Worm (Caenorhabditis elegans) whole organism, young adult: ENCODE results near the gene R74.8.

Source experiments
- B0019.2 ChIP-seq: fragments of 200-800 bp; sonication (Bioruptor generic); conservative IDR thresholded peaks from 2 replicates; pipeline ENCODE4 v1.3.6; 2022; ENCODE audit warnings: missing genetic modification reagents, missing genetic modification characterization, missing compliant biosample characterization
- C17E4.6 ChIP-seq: fragments of 200-800 bp; sonication (Bioruptor generic); IDR thresholded peaks from 2 replicates; pipeline ENCODE4 v1.3.6; 2022; ENCODE audit warnings: missing genetic modification reagents, missing genetic modification characterization, missing compliant biosample characterization
- D2030.7 ChIP-seq: fragments of 200-800 bp; sonication (Bioruptor generic); IDR thresholded peaks from 2 replicates; pipeline ENCODE4 v1.3.6; 2022; ENCODE audit warnings: missing genetic modification reagents, missing genetic modification characterization, missing compliant biosample characterization
- F33H1.4 ChIP-seq: fragments of 200-800 bp; sonication (Bioruptor generic); IDR thresholded peaks from 2 replicates; pipeline ENCODE4 v1.3.6; 2022; ENCODE audit warnings: missing genetic modification reagents, missing genetic modification characterization, missing compliant biosample characterization
- F57A8.1 ChIP-seq: fragments of 200-800 bp; sonication (Bioruptor generic); optimal IDR thresholded peaks from 2 replicates; lab custom pipeline; 2018; ENCODE audit warnings: mild to moderate bottlenecking, missing genetic modification characterization, moderate library complexity, missing compliant biosample characterization
- F57C9.4 ChIP-seq: sonication (generic microtip); optimal IDR thresholded peaks from 2 replicates; lab custom pipeline; 2017; ENCODE audit warnings: mild to moderate bottlenecking, missing genetic modification characterization, missing compliant biosample characterization
- Y53G8AR.9 ChIP-seq: fragments of 200-800 bp; sonication (Bioruptor generic); conservative IDR thresholded peaks from 2 replicates; pipeline ENCODE4 v1.3.6; 2022; ENCODE audit warnings: missing genetic modification reagents, missing genetic modification characterization, missing compliant biosample characterization
- atf-7 ChIP-seq: sonication (generic microtip); optimal IDR thresholded peaks from 2 replicates; lab custom pipeline; 2017; ENCODE audit warnings: mild to moderate bottlenecking, missing genetic modification characterization, missing compliant biosample characterization
- attf-3 ChIP-seq: fragments of 200-800 bp; sonication (Bioruptor generic); conservative IDR thresholded peaks from 2 replicates; pipeline ENCODE4 v1.3.6; 2022; ENCODE audit warnings: missing genetic modification reagents, missing genetic modification characterization, missing compliant biosample characterization
- attf-5 ChIP-seq: fragments of 200-800 bp; sonication (Bioruptor generic); optimal IDR thresholded peaks from 2 replicates; lab custom pipeline; 2018; ENCODE audit warnings: mild to moderate bottlenecking, missing genetic modification characterization, missing compliant biosample characterization
- bed-2 ChIP-seq: fragments of 200-800 bp; sonication (Bioruptor generic); IDR thresholded peaks from 2 replicates; pipeline ENCODE4 v1.3.6; 2022; ENCODE audit warnings: missing genetic modification reagents, missing genetic modification characterization, missing compliant biosample characterization
- ccch-3 ChIP-seq: fragments of 200-800 bp; sonication (Bioruptor generic); optimal IDR thresholded peaks from 2 replicates; lab custom pipeline; 2018; ENCODE audit warnings: mild to moderate bottlenecking, missing genetic modification characterization, missing compliant biosample characterization
- cebp-1 ChIP-seq, 2 experiments: fragments of 200-800 bp in 1 of 2; sonication (Bioruptor generic) in 1 of 2; sonication (generic microtip) in 1 of 2; IDR thresholded peaks in 1 of 2; optimal IDR thresholded peaks in 1 of 2; 2 replicates each; pipeline versions ENCODE4 v1.3.6 to Lab custom; 2017 to 2022; ENCODE audit warnings: missing compliant biosample characterization in 2 of 2, missing genetic modification characterization in 2 of 2, mild to moderate bottlenecking in 1 of 2, missing genetic modification reagents in 1 of 2, moderate library complexity in 1 of 2
- cebp-2 ChIP-seq: fragments of 200-800 bp; sonication (Bioruptor generic); IDR thresholded peaks from 2 replicates; pipeline ENCODE4 v1.3.6; 2022; ENCODE audit warnings: missing genetic modification characterization, missing compliant biosample characterization
- ceh-100 ChIP-seq: fragments of 200-800 bp; sonication (Bioruptor generic); IDR thresholded peaks from 2 replicates; pipeline ENCODE4 v1.3.6; 2022; ENCODE audit warnings: missing genetic modification reagents, missing genetic modification characterization, missing compliant biosample characterization
- ceh-79 ChIP-seq: sonication (generic microtip); optimal IDR thresholded peaks from 2 replicates; lab custom pipeline; 2017; ENCODE audit warnings: mild to moderate bottlenecking, missing genetic modification characterization, missing compliant biosample characterization
- ceh-91 ChIP-seq: fragments of 200-800 bp; sonication (Bioruptor generic); IDR thresholded peaks from 2 replicates; pipeline ENCODE4 v1.3.6; 2022; ENCODE audit warnings: missing genetic modification reagents, missing genetic modification characterization, missing compliant biosample characterization
- dpff-1 ChIP-seq: sonication (generic microtip); optimal IDR thresholded peaks from 2 replicates; lab custom pipeline; 2017; ENCODE audit warnings: mild to moderate bottlenecking, missing genetic modification characterization, missing compliant biosample characterization
- fkh-3 ChIP-seq: sonication (generic microtip); optimal IDR thresholded peaks from 2 replicates; lab custom pipeline; 2016; ENCODE audit warnings: mild to moderate bottlenecking, missing genetic modification characterization, missing compliant biosample characterization
- hsf-1 ChIP-seq: fragments of 200-800 bp; sonication (Bioruptor generic); IDR thresholded peaks from 2 replicates; pipeline ENCODE4 v1.3.6; 2022; ENCODE audit warnings: missing genetic modification reagents, missing genetic modification characterization, missing compliant biosample characterization
- lin-40 ChIP-seq: sonication (generic microtip); optimal IDR thresholded peaks from 2 replicates; lab custom pipeline; 2016; ENCODE audit warnings: missing genetic modification characterization, mild to moderate bottlenecking, missing compliant biosample characterization, missing genotype, missing genetic modification reagents
- lin-54 ChIP-seq: fragments of 200-800 bp; sonication (Bioruptor generic); optimal IDR thresholded peaks from 2 replicates; lab custom pipeline; 2018; ENCODE audit warnings: mild to moderate bottlenecking, missing genetic modification characterization, missing compliant biosample characterization
- lir-1 ChIP-seq: fragments of 200-800 bp; sonication (Bioruptor generic); conservative IDR thresholded peaks from 2 replicates; pipeline ENCODE4 v1.3.6; 2022; ENCODE audit warnings: missing genetic modification reagents, missing genetic modification characterization, missing compliant biosample characterization
- lsy-27 ChIP-seq: sonication (generic microtip); optimal IDR thresholded peaks from 2 replicates; lab custom pipeline; 2017; ENCODE audit warnings: missing genetic modification characterization, mild to moderate bottlenecking, missing compliant biosample characterization, antibody characterized with exemption, missing genotype, borderline replicate concordance; ENCODE audit not compliant: insufficient read depth
- madf-3 ChIP-seq: fragments of 200-800 bp; sonication (Bioruptor generic); IDR thresholded peaks from 2 replicates; pipeline ENCODE4 v1.3.6; 2022; ENCODE audit warnings: missing genetic modification reagents, missing genetic modification characterization, missing compliant biosample characterization
- mcd-1 ChIP-seq: fragments of 200-800 bp; sonication (Bioruptor generic); IDR thresholded peaks from 2 replicates; pipeline ENCODE4 v1.3.6; 2022; ENCODE audit warnings: missing genetic modification reagents, missing genetic modification characterization, missing compliant biosample characterization
- mxl-1 ChIP-seq: sonication (generic microtip); optimal IDR thresholded peaks from 2 replicates; lab custom pipeline; 2016; ENCODE audit warnings: missing genetic modification characterization, missing compliant biosample characterization
- nfya-2 ChIP-seq: fragments of 200-800 bp; sonication (Bioruptor generic); IDR thresholded peaks from 2 replicates; pipeline ENCODE4 v1.3.6; 2022; ENCODE audit warnings: missing genetic modification reagents, missing genetic modification characterization, missing compliant biosample characterization
- nhr-27 ChIP-seq: fragments of 200-800 bp; sonication (Bioruptor generic); optimal IDR thresholded peaks from 2 replicates; lab custom pipeline; 2018; ENCODE audit warnings: mild to moderate bottlenecking, missing genetic modification characterization, moderate library complexity, missing compliant biosample characterization
- pbrm-1 ChIP-seq: fragments of 200-800 bp; sonication (Bioruptor generic); IDR thresholded peaks from 2 replicates; pipeline ENCODE4 v1.3.6; 2022; ENCODE audit warnings: missing genetic modification reagents, missing genetic modification characterization, missing compliant biosample characterization
- rpc-1 ChIP-seq, 2 experiments: fragments of 150-350 bp in 1 of 2; sonication (generic microtip) in 1 of 2; optimal IDR thresholded peaks; 2 replicates each; lab custom pipeline; 2014 to 2018; ENCODE audit warnings: missing biosample characterization in 1 of 2, missing genetic modification characterization in 1 of 2, missing genetic modification reagents in 1 of 2, missing genotype in 1 of 2
- snpc-1.3 ChIP-seq: sonication (generic microtip); optimal IDR thresholded peaks from 2 replicates; lab custom pipeline; 2017; ENCODE audit warnings: missing genetic modification characterization, mild to moderate bottlenecking, missing compliant biosample characterization, antibody characterized with exemption, moderate library complexity, missing genotype, missing genetic modification reagents; ENCODE audit not compliant: insufficient read depth
- snpc-4 ChIP-seq, 5 experiments: fragments of 150-350 bp in 1 of 5; sonication (generic microtip) in 4 of 5; optimal IDR thresholded peaks; 2 replicates each; lab custom pipeline; 2014 to 2018; ENCODE audit warnings: missing genetic modification characterization in 5 of 5, missing biosample characterization in 3 of 5, antibody characterized with exemption in 2 of 5, mild to moderate bottlenecking in 2 of 5, missing compliant biosample characterization in 2 of 5, missing genotype in 2 of 5, moderate library complexity in 2 of 5, missing genetic modification reagents in 1 of 5
- unc-130 ChIP-seq: sonication (generic microtip); optimal IDR thresholded peaks from 2 replicates; lab custom pipeline; 2016; ENCODE audit warnings: missing genetic modification reagents, missing genetic modification characterization, missing compliant biosample characterization
- xnd-1 ChIP-seq: sonication (generic microtip); optimal IDR thresholded peaks from 2 replicates; lab custom pipeline; 2016; ENCODE audit warnings: missing genotype, missing genetic modification reagents, missing genetic modification characterization, missing compliant biosample characterization
- ztf-18 ChIP-seq: sonication (generic microtip); optimal IDR thresholded peaks from 2 replicates; lab custom pipeline; 2016; ENCODE audit warnings: missing genotype, mild to moderate bottlenecking, missing genetic modification characterization, missing compliant biosample characterization

The R74.8 gene

DNA sequence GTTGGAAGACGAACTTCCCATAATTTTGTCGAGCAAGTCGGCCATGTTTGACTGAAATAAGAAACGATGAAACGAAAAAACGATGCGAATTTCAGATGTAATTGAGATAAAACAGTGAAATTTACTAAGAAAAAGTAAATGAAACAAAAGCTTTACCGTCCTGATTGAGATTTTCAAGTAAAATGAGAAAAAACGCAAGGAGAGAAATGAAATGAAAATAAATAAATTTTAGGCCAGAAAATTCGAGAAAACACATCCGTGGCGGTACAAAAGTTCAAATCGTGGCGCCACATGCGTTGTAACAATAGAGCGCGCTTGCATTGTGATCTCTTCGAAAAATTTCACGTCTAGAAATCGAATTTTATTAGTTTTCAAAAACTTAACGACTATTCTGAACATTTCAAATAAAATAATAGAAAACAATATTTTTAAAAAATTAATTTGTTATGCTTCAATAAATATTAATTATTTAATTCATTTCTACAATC, 29.9 kb upstream of the R74.8 start, which contains the start of the genes hrde-1 and C16C10.13 (continued):
- TF ChIP-seq rpc-1 (optimal IDR thresholded peaks at IDR 0.05; lab: Kevin White, UChicago), result peak; percentile 21
- no peak for TF ChIP-seq rpc-1 (tag; optimal IDR thresholded peaks at IDR 0.05; lab: Kevin White, UChicago)
- peak; percentile 82 for TF ChIP-seq B0019.2 (GFP tag; lab: Robert Waterston, UW)
- TF ChIP-seq ccch-3 (GFP tag; lab: Kevin White, UChicago), result no peak
- no peak for TF ChIP-seq ceh-100 (GFP tag; lab: Robert Waterston, UW)
- peak; percentile 89 for TF ChIP-seq mcd-1 (GFP tag; lab: Robert Waterston, UW)
- no peak for TF ChIP-seq bed-2 (GFP tag; lab: Robert Waterston, UW)
- no peak for TF ChIP-seq cebp-1 (GFP tag; IDR thresholded peaks at IDR 0.05; lab: Robert Waterston, UW)
- TF ChIP-seq cebp-1 (tag; optimal IDR thresholded peaks at IDR 0.05; lab: Kevin White, UChicago), result no peak
- TF ChIP-seq unc-130 (GFP tag; lab: Kevin White, UChicago), result peak; percentile 93
- TF ChIP-seq mxl-1, result no peak
- TF ChIP-seq Y53G8AR.9 (GFP tag; lab: Robert Waterston, UW), result peak; percentile 44; the same call in 1 of the 2 replicates
- TF ChIP-seq attf-5 (GFP tag; lab: Kevin White, UChicago), result no peak
- TF ChIP-seq attf-3 (GFP tag; lab: Robert Waterston, UW), result no peak
- peak; percentile 87 for TF ChIP-seq madf-3
- TF ChIP-seq dpff-1 (tag; lab: Kevin White, UChicago), result no peak
- peak; percentile 7 for TF ChIP-seq ztf-18
- TF ChIP-seq pbrm-1, result peak; percentile 70
- no peak for TF ChIP-seq fkh-3 (tag; lab: Kevin White, UChicago)
- no peak; the same call in 1 of the 2 replicates for TF ChIP-seq lir-1
- TF ChIP-seq F57C9.4 (tag; lab: Kevin White, UChicago), result no peak
- TF ChIP-seq ceh-79 (tag; lab: Kevin White, UChicago), result no peak
- TF ChIP-seq nhr-27 (tag; lab: Kevin White, UChicago), result no peak
- no peak for TF ChIP-seq F57A8.1
- peak; percentile 78 for TF ChIP-seq F33H1.4
- TF ChIP-seq lin-40, result no peak
- TF ChIP-seq lsy-27 (tag; lab: Kevin White, UChicago), result peak; percentile 21
- no peak for TF ChIP-seq nfya-2 (GFP tag; lab: Robert Waterston, UW)
- TF ChIP-seq atf-7 (tag; lab: Kevin White, UChicago), result no peak
- peak; percentile 95 for TF ChIP-seq ceh-91 (GFP tag; lab: Robert Waterston, UW)
- peak; percentile 92 for TF ChIP-seq xnd-1 (tag; lab: Kevin White, UChicago)
- TF ChIP-seq C17E4.6 (GFP tag; lab: Robert Waterston, UW), result peak; percentile 66; the same call in 1 of the 2 replicates
- peak; percentile 82 for TF ChIP-seq snpc-1.3
- no peak for TF ChIP-seq snpc-4 (GFP tag; optimal IDR thresholded peaks at IDR 0.05; lab: Kevin White, UChicago)
- peak in 1 of 4 experiments; percentile 56 for TF ChIP-seq snpc-4 (tag; optimal IDR thresholded peaks at IDR 0.05; lab: Kevin White, UChicago)
- TF ChIP-seq hsf-1 (GFP tag; lab: Robert Waterston, UW), result peak; percentile 99
- TF ChIP-seq lin-54, result peak; percentile 88
- no peak for TF ChIP-seq cebp-2 (GFP tag; lab: Robert Waterston, UW)
- peak; percentile 91 for TF ChIP-seq D2030.7 (GFP tag; lab: Robert Waterston, UW)
- TF ChIP-seq, all 124 proteins: peak for 38

DNA sequence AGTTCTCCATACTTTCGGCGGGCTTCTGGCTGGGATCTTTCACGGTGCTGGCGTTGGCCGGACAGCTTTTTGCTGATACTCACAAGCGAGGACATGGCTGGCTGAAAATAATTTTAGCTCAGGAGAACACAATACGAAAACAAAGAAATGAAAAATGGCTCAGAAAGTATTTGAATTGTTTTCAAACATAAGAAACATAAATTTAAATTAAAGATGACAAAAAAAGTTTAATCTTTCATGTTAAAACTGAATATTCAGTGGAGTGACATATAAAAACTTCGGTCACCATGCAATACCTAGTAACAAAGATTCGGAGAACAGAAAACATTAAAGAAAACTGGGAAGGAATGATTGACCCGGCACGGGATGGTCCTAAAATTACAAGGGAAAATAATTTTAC, 27.5 kb upstream of the R74.8 start, which contains the start of gene C16C10.2:
Gene C16C10.2 (minus strand): TSS at position 101 of the 400 bp plus-strand sequence.
- TF ChIP-seq hsf-1 (GFP tag; lab: Robert Waterston, UW), result 0 out of 2 replicates have a peak, but pooled peaks have one; percentile 27
- no peak for TF ChIP-seq D2030.7 (GFP tag; lab: Robert Waterston, UW)
- TF ChIP-seq, all 124 proteins: peak for 1
